Fruit fly (Drosophila melanogaster) whole organism, wandering third instar larva: ENCODE measurements around the gene Tcs6.

Experiments
- Abd-B ChIP-seq: fragments of >200 bp; optimal IDR thresholded peaks from 2 replicates; lab custom pipeline; 2017; ENCODE audit warnings: missing biosample characterization, missing genetic modification characterization
- CG32264 ChIP-seq: fragments of 200-800 bp; sonication (Bioruptor generic); optimal IDR thresholded peaks from 2 replicates; lab custom pipeline; 2016; ENCODE audit warnings: missing biosample characterization, missing genetic modification characterization
- CG9705 ChIP-seq: fragments of 200-800 bp; sonication (Bioruptor generic); optimal IDR thresholded peaks from 2 replicates; lab custom pipeline; 2018; ENCODE audit warnings: missing biosample characterization, mild to moderate bottlenecking, missing genetic modification characterization
- CrebA ChIP-seq: fragments of 200-800 bp; sonication (Bioruptor generic); optimal IDR thresholded peaks from 2 replicates; lab custom pipeline; 2016; ENCODE audit warnings: missing biosample characterization, mild to moderate bottlenecking, missing genetic modification characterization, borderline replicate concordance
- Dfd ChIP-seq: fragments of >200 bp; optimal IDR thresholded peaks from 2 replicates; lab custom pipeline; 2017; ENCODE audit warnings: missing biosample characterization, missing genetic modification characterization
- Dif ChIP-seq: fragments of 200-275, 200-300 bp; sonication (Bioruptor generic); optimal IDR thresholded peaks from 2 replicates; lab custom pipeline; 2018; ENCODE audit warnings: missing biosample characterization, missing genetic modification characterization; ENCODE audit not compliant: partially characterized antibody
- GATAd ChIP-seq: sonication (Bioruptor generic); optimal IDR thresholded peaks from 2 replicates; lab custom pipeline; 2016; ENCODE audit warnings: missing biosample characterization, missing genetic modification characterization
- HLH106 ChIP-seq: fragments of 200-800 bp; optimal IDR thresholded peaks from 3 replicates; lab custom pipeline; 2019; ENCODE audit warnings: missing biosample characterization, mild to moderate bottlenecking, missing genetic modification characterization, moderate library complexity
- Hnf4 ChIP-seq: fragments of 200-800 bp; sonication (Bioruptor generic); optimal IDR thresholded peaks from 2 replicates; lab custom pipeline; 2016; ENCODE audit warnings: missing biosample characterization, mild to moderate bottlenecking, missing genetic modification characterization
- Hr78 ChIP-seq: fragments of >200 bp; optimal IDR thresholded peaks from 2 replicates; lab custom pipeline; 2017; ENCODE audit warnings: missing biosample characterization, missing genetic modification characterization
- Hr83 ChIP-seq: fragments of 200-300 bp; sonication (Bioruptor generic); optimal IDR thresholded peaks from 2 replicates; lab custom pipeline; 2016; ENCODE audit warnings: missing biosample characterization, mild to moderate bottlenecking, missing genetic modification characterization, moderate library complexity; ENCODE audit not compliant: poor library complexity, severe bottlenecking
- Jra ChIP-seq: sonication (Bioruptor generic); optimal IDR thresholded peaks from 2 replicates; lab custom pipeline; 2016; ENCODE audit warnings: missing biosample characterization, missing genetic modification characterization
- Mio ChIP-seq: sonication (Bioruptor generic); optimal IDR thresholded peaks from 2 replicates; lab custom pipeline; 2016; ENCODE audit warnings: missing biosample characterization, missing genetic modification characterization
- Myc ChIP-seq: fragments of >200 bp; optimal IDR thresholded peaks from 2 replicates; lab custom pipeline; 2017
- N ChIP-seq: fragments of >200 bp; optimal IDR thresholded peaks from 2 replicates; lab custom pipeline; 2018; ENCODE audit warnings: missing biosample characterization, missing external identifiers, missing genetic modification characterization
- OdsH ChIP-seq: fragments of 200-800 bp; sonication (Bioruptor generic); optimal IDR thresholded peaks from 2 replicates; lab custom pipeline; 2016; ENCODE audit warnings: missing biosample characterization, mild to moderate bottlenecking, missing genetic modification characterization
- Rel ChIP-seq, 2 experiments: fragments of 200-800 bp; sonication (Bioruptor generic) in 1 of 2; optimal IDR thresholded peaks; 2 replicates in 1 of 2; 3 replicates in 1 of 2; lab custom pipeline; 2016 to 2019; ENCODE audit warnings: mild to moderate bottlenecking in 2 of 2, missing biosample characterization in 2 of 2, missing genetic modification characterization in 2 of 2, moderate library complexity in 1 of 2
- Sp1 ChIP-seq: fragments of 200-800 bp; sonication (Bioruptor generic); optimal IDR thresholded peaks from 3 replicates; lab custom pipeline; 2019; ENCODE audit warnings: missing biosample characterization, mild to moderate bottlenecking, missing genetic modification characterization, moderate library complexity
- Vsx2 ChIP-seq: fragments of 200-300, 225-300 bp; sonication (Bioruptor generic); optimal IDR thresholded peaks from 2 replicates; lab custom pipeline; 2018; ENCODE audit warnings: missing biosample characterization, missing genetic modification characterization; ENCODE audit not compliant: partially characterized antibody
- br ChIP-seq: fragments of 200-800 bp; sonication (Bioruptor generic); optimal IDR thresholded peaks from 2 replicates; lab custom pipeline; 2016; ENCODE audit warnings: missing biosample characterization, missing genetic modification characterization
- brk ChIP-seq: fragments of 200-800 bp; sonication (Bioruptor generic); optimal IDR thresholded peaks from 2 replicates; lab custom pipeline; 2016; ENCODE audit warnings: missing biosample characterization, mild to moderate bottlenecking, missing genetic modification characterization
- dl ChIP-seq, 2 experiments: fragments of 175-275, 200-275 bp in 1 of 2; fragments of 200-275 bp in 1 of 2; sonication (Bioruptor generic); optimal IDR thresholded peaks; lab custom pipeline; 2018; ENCODE audit warnings: mild to moderate bottlenecking in 2 of 2, missing biosample characterization in 2 of 2, missing genetic modification characterization in 2 of 2, moderate library complexity in 2 of 2; ENCODE audit not compliant: partially characterized antibody in 2 of 2, insufficient read depth in 1 of 2
- dmrt93B ChIP-seq: fragments of 200-800 bp; sonication (Bioruptor generic); optimal IDR thresholded peaks from 2 replicates; lab custom pipeline; 2018; ENCODE audit warnings: missing biosample characterization, mild to moderate bottlenecking, missing genetic modification characterization
- dsf ChIP-seq: sonication (Bioruptor generic); optimal IDR thresholded peaks from 2 replicates; lab custom pipeline; 2016; ENCODE audit warnings: missing biosample characterization, missing genetic modification characterization, borderline replicate concordance
- ey ChIP-seq: fragments of 200-800 bp; sonication (Bioruptor generic); optimal IDR thresholded peaks from 2 replicates; lab custom pipeline; 2016; ENCODE audit warnings: missing biosample characterization, missing genetic modification characterization
- foxo ChIP-seq, 2 experiments: fragments of 200-800 bp; sonication (Bioruptor generic); optimal IDR thresholded peaks; 2 replicates in 1 of 2; 3 replicates in 1 of 2; lab custom pipeline; 2016 to 2017; ENCODE audit warnings: missing biosample characterization in 2 of 2, missing genetic modification characterization in 2 of 2
- fru ChIP-seq: fragments of 200-800 bp; sonication (Bioruptor generic); optimal IDR thresholded peaks from 3 replicates; lab custom pipeline; 2016; ENCODE audit warnings: missing biosample characterization, mild to moderate bottlenecking, missing genetic modification characterization
- h ChIP-seq: fragments of 200-800 bp; sonication (Bioruptor generic); optimal IDR thresholded peaks from 3 replicates; lab custom pipeline; 2016; ENCODE audit warnings: missing biosample characterization, mild to moderate bottlenecking, missing genetic modification characterization
- jim ChIP-seq: fragments of 175-275, 200-325 bp; sonication (Bioruptor generic); optimal IDR thresholded peaks from 2 replicates; lab custom pipeline; 2016; ENCODE audit warnings: missing biosample characterization, mild to moderate bottlenecking, missing genetic modification characterization
- lola ChIP-seq: fragments of >200 bp; optimal IDR thresholded peaks from 2 replicates; lab custom pipeline; 2017; ENCODE audit warnings: missing biosample characterization, missing genetic modification characterization
- pan ChIP-seq: fragments of >200 bp; optimal IDR thresholded peaks from 2 replicates; lab custom pipeline; 2017
- psq ChIP-seq: fragments of 200-800 bp; sonication (Bioruptor generic); optimal IDR thresholded peaks from 3 replicates; lab custom pipeline; 2017; ENCODE audit warnings: missing biosample characterization, mild to moderate bottlenecking, missing genetic modification characterization, moderate library complexity
- rgr ChIP-seq: fragments of 200-800 bp; sonication (Bioruptor generic); optimal IDR thresholded peaks from 3 replicates; lab custom pipeline; 2016; ENCODE audit warnings: missing biosample characterization, mild to moderate bottlenecking, missing genetic modification characterization
- sage ChIP-seq: fragments of 200-800 bp; sonication (Bioruptor generic); optimal IDR thresholded peaks from 2 replicates; lab custom pipeline; 2016; ENCODE audit warnings: missing biosample characterization, mild to moderate bottlenecking, missing genetic modification characterization
- sv ChIP-seq: fragments of 200-800 bp; sonication (Bioruptor generic); optimal IDR thresholded peaks from 3 replicates; lab custom pipeline; 2016; ENCODE audit warnings: missing biosample characterization, missing genetic modification characterization
- tai ChIP-seq: sonication (Bioruptor generic); optimal IDR thresholded peaks from 2 replicates; lab custom pipeline; 2016; ENCODE audit warnings: missing biosample characterization, missing genetic modification characterization
- usp ChIP-seq: fragments of >200 bp; optimal IDR thresholded peaks from 2 replicates; lab custom pipeline; 2017; ENCODE audit warnings: missing biosample characterization, missing genetic modification characterization
- woc ChIP-seq: sonication (Bioruptor generic); optimal IDR thresholded peaks from 2 replicates; lab custom pipeline; 2016; ENCODE audit warnings: missing biosample characterization, mild to moderate bottlenecking, missing genetic modification characterization

Tcs6 gene

dm6 chr3R:26103440-26103839, 45.4 kb upstream of the Tcs6 start:
- peak; percentile 37 for TF ChIP-seq N (GFP tag; lab: Kevin White, UChicago)
- TF ChIP-seq Myc (lab: Kevin White, UChicago) = peak; percentile 31
- TF ChIP-seq Mio (GFP tag; lab: Kevin White, UChicago) = no peak
- TF ChIP-seq lola (GFP tag; lab: Kevin White, UChicago) = peak; percentile 42
- no peak for TF ChIP-seq GATAd (GFP tag; lab: Kevin White, UChicago)
- TF ChIP-seq ey (GFP tag; lab: Kevin White, UChicago) = no peak
- no peak for TF ChIP-seq h

- TF ChIP-seq N (GFP tag; lab: Kevin White, UChicago) = no peak
- peak; percentile 16 for TF ChIP-seq fru
- peak; percentile 55 for TF ChIP-seq ey (GFP tag; lab: Kevin White, UChicago)
- TF ChIP-seq rgr (GFP tag; lab: Kevin White, UChicago) = peak; percentile 27
- no peak for TF ChIP-seq pan
- peak; percentile 27 for TF ChIP-seq brk
- TF ChIP-seq psq = no peak
- peak; percentile 52 for TF ChIP-seq br (GFP tag; lab: Kevin White, UChicago)
- no peak for TF ChIP-seq Dif (GFP tag; lab: Kevin White, UChicago)
- TF ChIP-seq h = peak; percentile 28
- peak; percentile 26 for TF ChIP-seq Jra (GFP tag; lab: Kevin White, UChicago)
- peak; percentile 33 for TF ChIP-seq woc
- peak; percentile 5 for TF ChIP-seq tai (GFP tag; lab: Kevin White, UChicago)
- TF ChIP-seq CrebA (GFP tag; lab: Kevin White, UChicago) = no peak
- peak; percentile 43 for TF ChIP-seq Hnf4 (GFP tag; lab: Kevin White, UChicago)
- no peak for TF ChIP-seq Mio (GFP tag; lab: Kevin White, UChicago)
- TF ChIP-seq, all 38 proteins: peak for 10
Observed at dm6 chr3R:26099238-26099637, 41.2 kb upstream of the Tcs6 start.

- TF ChIP-seq psq = peak; percentile 73
- no peak for TF ChIP-seq Rel (GFP tag; optimal IDR thresholded peaks at IDR 0.05; lab: Kevin White, UChicago)
- TF ChIP-seq Rel (tag; optimal IDR thresholded peaks at IDR 0.05; lab: Kevin White, UChicago) = peak; percentile 25
- no peak for TF ChIP-seq jim (GFP tag; lab: Kevin White, UChicago)
- TF ChIP-seq Abd-B (GFP tag; lab: Kevin White, UChicago) = no peak
- no peak for TF ChIP-seq pan
- TF ChIP-seq Mio (GFP tag; lab: Kevin White, UChicago) = no peak
- no peak for TF ChIP-seq CrebA (GFP tag; lab: Kevin White, UChicago)
- peak; percentile 47 to 70 for TF ChIP-seq dl (GFP tag; optimal IDR thresholded peaks at IDR 0.05; lab: Kevin White, UChicago; ENCODE audit: insufficient read depth in 1 of 2, partially characterized antibody in 2 of 2)
- no peak for TF ChIP-seq tai (GFP tag; lab: Kevin White, UChicago)
- TF ChIP-seq Hr78 (GFP tag; lab: Kevin White, UChicago) = no peak
- no peak for TF ChIP-seq sage (GFP tag; lab: Kevin White, UChicago)
- TF ChIP-seq HLH106 (tag; lab: Kevin White, UChicago) = peak; percentile 88
- TF ChIP-seq fru = peak; percentile 29
- TF ChIP-seq sv (GFP tag; lab: Kevin White, UChicago) = peak; percentile 4
- peak; percentile 94 for TF ChIP-seq Vsx2 (GFP tag; lab: Kevin White, UChicago)
- no peak for TF ChIP-seq dsf (GFP tag; lab: Kevin White, UChicago)
- TF ChIP-seq lola (GFP tag; lab: Kevin White, UChicago) = no peak
- TF ChIP-seq dmrt93B (GFP tag; lab: Kevin White, UChicago) = peak; percentile 68
- no peak for TF ChIP-seq woc
- no peak for TF ChIP-seq GATAd (GFP tag; lab: Kevin White, UChicago)
- no peak for TF ChIP-seq Hnf4 (GFP tag; lab: Kevin White, UChicago)
- no peak for TF ChIP-seq Myc (lab: Kevin White, UChicago)
- TF ChIP-seq br (GFP tag; lab: Kevin White, UChicago) = no peak
- no peak for TF ChIP-seq Dfd (GFP tag; lab: Kevin White, UChicago)
- TF ChIP-seq Hr83 (GFP tag; lab: Kevin White, UChicago) = peak; percentile 45
- TF ChIP-seq rgr (GFP tag; lab: Kevin White, UChicago) = peak; percentile 39
- TF ChIP-seq Jra (GFP tag; lab: Kevin White, UChicago) = no peak
- no peak for TF ChIP-seq usp (GFP tag; lab: Kevin White, UChicago)
- peak; percentile 89 for TF ChIP-seq Sp1
- no peak for TF ChIP-seq CG32264
- TF ChIP-seq OdsH = peak; percentile 55
- TF ChIP-seq CG9705 = peak; percentile 9
- no peak for TF ChIP-seq brk
- no peak for TF ChIP-seq ey (GFP tag; lab: Kevin White, UChicago)
- no peak for TF ChIP-seq N (GFP tag; lab: Kevin White, UChicago)
- TF ChIP-seq Dif (GFP tag; lab: Kevin White, UChicago) = peak; percentile 85
- peak in 1 of 2 experiments; percentile 79 for TF ChIP-seq foxo (GFP tag; optimal IDR thresholded peaks at IDR 0.05; lab: Kevin White, UChicago)
- TF ChIP-seq h = no peak
Observed at dm6 chr3R:26098502-26099210, 40.6 kb upstream of the Tcs6 start, which contains the start of gene dysf. dysf (minus strand) TSS chr3R:26098711.
